Fruit fly (Drosophila melanogaster): ENCODE measurements around the gene CtIP.
A peak's percentile ranks its signal among the peaks of the same experiment; 100 is the strongest.

CtIP gene

dm6 chr3L:20399550-20400109 lies 36.4 kb upstream of the CtIP start (continued):
- TF ChIP-seq CG14710 (tag; optimal IDR thresholded peaks at IDR 0.05) (peak; percentile 72), CG3065 (GFP tag; optimal IDR thresholded peaks at IDR 0.05) (peak; percentile 77), CG7372 (GFP tag; IDR thresholded peaks at IDR 0.05) (peak; percentile 75), D19B (GFP tag; optimal IDR thresholded peaks at IDR 0.05) (peak; percentile 68), so (GFP tag; IDR thresholded peaks at IDR 0.05) (peak; percentile 73), CG17612 (GFP tag; IDR thresholded peaks at IDR 0.05) (peak; percentile 55; the same call in 1 of the 2 replicates), Scr (GFP tag; IDR thresholded peaks at IDR 0.05; ENCODE audit: partially characterized antibody) (no peak), CG17328 (GFP tag; IDR thresholded peaks at IDR 0.05) (peak; percentile 58), tin (GFP tag; optimal IDR thresholded peaks at IDR 0.05) (peak; percentile 82), nerfin-1 (tag; optimal IDR thresholded peaks at IDR 0.05) (peak; percentile 87), dpn (GFP tag; optimal IDR thresholded peaks at IDR 0.05) (peak; percentile 84 to 88), CG34224 (GFP tag; IDR thresholded peaks at IDR 0.05; ENCODE audit: partially characterized antibody) (no peak), sens (GFP tag) (peak; percentile 95), caup (GFP tag; optimal IDR thresholded peaks at IDR 0.05; ENCODE audit: severe bottlenecking) (peak; percentile 85), CG17385 (GFP tag; optimal IDR thresholded peaks at IDR 0.05) (peak; percentile 85), Elba2 (GFP tag; optimal IDR thresholded peaks at IDR 0.05) (peak; percentile 27), CG10462 (GFP tag; optimal IDR thresholded peaks at IDR 0.05) (peak; percentile 80), gro (GFP tag; optimal IDR thresholded peaks at IDR 0.05) (peak; percentile 80), lilli (GFP tag; optimal IDR thresholded peaks at IDR 0.05) (peak; percentile 90), slou (GFP tag; optimal IDR thresholded peaks at IDR 0.05) (peak; percentile 82), pb (GFP tag; optimal IDR thresholded peaks at IDR 0.05) (peak; percentile 81), sens-2 (GFP tag; IDR thresholded peaks at IDR 0.05) (no peak; the same call in 1 of the 2 replicates), Ssrp (tag; optimal IDR thresholded peaks at IDR 0.05) (peak; percentile 83), dysf (GFP tag; IDR thresholded peaks at IDR 0.05) (peak; percentile 92), Aef1 (GFP tag; IDR thresholded peaks at IDR 0.05) (peak; percentile 77), Lim3 (GFP tag; IDR thresholded peaks at IDR 0.05) (peak; percentile 52; the same call in 1 of the 2 replicates), CG10431 (GFP tag; optimal IDR thresholded peaks at IDR 0.05) (peak; percentile 54), tap (tag; optimal IDR thresholded peaks at IDR 0.05) (peak; percentile 92), CG6813 (GFP tag; optimal IDR thresholded peaks at IDR 0.05) (peak; percentile 69), hbn (GFP tag; IDR thresholded peaks at IDR 0.05; ENCODE audit: partially characterized antibody) (no peak), Atf-2 (GFP tag; optimal IDR thresholded peaks at IDR 0.05) (peak; percentile 81), CG15601 (tag; optimal IDR thresholded peaks at IDR 0.05) (peak; percentile 78), insv (GFP tag; optimal IDR thresholded peaks at IDR 0.05) (peak in 1 of 2 experiments; percentile 57), CG13123 (GFP tag; optimal IDR thresholded peaks at IDR 0.05) (peak; percentile 67), NC2β (GFP tag; optimal IDR thresholded peaks at IDR 0.05) (peak; percentile 73), CG2129 (GFP tag; IDR thresholded peaks at IDR 0.05; ENCODE audit: partially characterized antibody) (no peak), HLH3B (GFP tag; IDR thresholded peaks at IDR 0.05) (peak; percentile 75), CG10209 (GFP tag; optimal IDR thresholded peaks at IDR 0.05) (peak; percentile 87), CG7745 (tag; optimal IDR thresholded peaks at IDR 0.05) (no peak), dati (GFP tag; IDR thresholded peaks at IDR 0.05) (no peak; the same call in 1 of the 2 replicates), mam (GFP tag; optimal IDR thresholded peaks at IDR 0.05) (peak; percentile 86), p53 (GFP tag; optimal IDR thresholded peaks at IDR 0.05) (no peak), slbo (GFP tag; IDR thresholded peaks at IDR 0.05) (peak; percentile 94), unpg (GFP tag; optimal IDR thresholded peaks at IDR 0.05) (peak; percentile 88), Ets65A (GFP tag) (peak; percentile 92), psq (GFP tag; optimal IDR thresholded peaks at IDR 0.05) (peak; percentile 70), Hmx (GFP tag; optimal IDR thresholded peaks at IDR 0.05) (peak; percentile 54), Hsf (GFP tag; optimal IDR thresholded peaks at IDR 0.05) (peak; percentile 87), PHDP (tag; optimal IDR thresholded peaks at IDR 0.05) (peak; percentile 92), B-H2 (GFP tag; optimal IDR thresholded peaks at IDR 0.05) (peak; percentile 91)
